Worm (Caenorhabditis elegans) whole organism, young adult: Measurements from ENCODE around the gene ZC204.12.
"Not testable (repeated sequence)": the region's sequence is repeated elsewhere in the genome, so short reads cannot be mapped to it uniquely, and the experiment has no call there.

ENCODE experiments used
- B0336.3 ChIP-seq: fragments of 200-800 bp; sonication (Bioruptor generic); IDR thresholded peaks from 2 replicates; pipeline ENCODE4 v1.3.6; 2022; ENCODE audit warnings: missing genetic modification characterization, missing compliant biosample characterization
- C17E4.6 ChIP-seq: fragments of 200-800 bp; sonication (Bioruptor generic); IDR thresholded peaks from 2 replicates; pipeline ENCODE4 v1.3.6; 2022; ENCODE audit warnings: missing genetic modification reagents, missing genetic modification characterization, missing compliant biosample characterization
- F10E7.11 ChIP-seq: sonication (generic microtip); optimal IDR thresholded peaks from 2 replicates; lab custom pipeline; 2017; ENCODE audit warnings: mild to moderate bottlenecking, missing genetic modification characterization, moderate library complexity, missing compliant biosample characterization
- F22D6.2 ChIP-seq: sonication (generic microtip); optimal IDR thresholded peaks from 2 replicates; lab custom pipeline; 2016; ENCODE audit warnings: mild to moderate bottlenecking, missing genetic modification characterization, missing compliant biosample characterization
- F23B12.7 ChIP-seq: sonication (generic microtip); optimal IDR thresholded peaks from 2 replicates; lab custom pipeline; 2017; ENCODE audit warnings: missing genetic modification characterization, mild to moderate bottlenecking, missing compliant biosample characterization, antibody characterized with exemption, moderate library complexity; ENCODE audit not compliant: insufficient read depth
- F39B2.1 ChIP-seq: fragments of 200-800 bp; sonication (Bioruptor generic); IDR thresholded peaks from 2 replicates; pipeline ENCODE4 v1.3.6; 2022; ENCODE audit warnings: missing genetic modification reagents, missing genetic modification characterization, missing compliant biosample characterization
- F57C9.4 ChIP-seq: sonication (generic microtip); optimal IDR thresholded peaks from 2 replicates; lab custom pipeline; 2017; ENCODE audit warnings: mild to moderate bottlenecking, missing genetic modification characterization, missing compliant biosample characterization
- Y95B8A.8 ChIP-seq: fragments of 200-800 bp; sonication (Bioruptor generic); IDR thresholded peaks from 2 replicates; pipeline ENCODE4 v1.3.6; 2022; ENCODE audit warnings: missing genetic modification reagents, missing genetic modification characterization, missing compliant biosample characterization
- akir-1 ChIP-seq: fragments of 200-800 bp; sonication (Bioruptor generic); optimal IDR thresholded peaks from 2 replicates; lab custom pipeline; 2018; ENCODE audit warnings: mild to moderate bottlenecking, missing genetic modification characterization, moderate library complexity, missing compliant biosample characterization
- aptf-3 ChIP-seq: fragments of 200-800 bp; sonication (Bioruptor generic); IDR thresholded peaks from 2 replicates; pipeline ENCODE4 v1.3.6; 2022; ENCODE audit warnings: missing genetic modification characterization, missing compliant biosample characterization
- cebp-1 ChIP-seq, 2 experiments: fragments of 200-800 bp in 1 of 2; sonication (Bioruptor generic) in 1 of 2; sonication (generic microtip) in 1 of 2; IDR thresholded peaks in 1 of 2; optimal IDR thresholded peaks in 1 of 2; 2 replicates each; pipeline versions ENCODE4 v1.3.6 to Lab custom; 2017 to 2022; ENCODE audit warnings: missing compliant biosample characterization in 2 of 2, missing genetic modification characterization in 2 of 2, mild to moderate bottlenecking in 1 of 2, missing genetic modification reagents in 1 of 2, moderate library complexity in 1 of 2
- egl-44 ChIP-seq: fragments of 200-800 bp; sonication (Bioruptor generic); IDR thresholded peaks from 2 replicates; pipeline ENCODE4 v1.3.6; 2022; ENCODE audit warnings: missing genetic modification reagents, missing genetic modification characterization, missing compliant biosample characterization
- egrh-3 ChIP-seq: fragments of 200-800 bp; sonication (Bioruptor generic); IDR thresholded peaks from 2 replicates; pipeline ENCODE4 v1.3.6; 2022; ENCODE audit warnings: missing genetic modification reagents, missing genetic modification characterization, missing compliant biosample characterization
- hmg-20 ChIP-seq: fragments of 200-800 bp; sonication (Bioruptor generic); IDR thresholded peaks from 2 replicates; pipeline ENCODE4 v1.3.6; 2022; ENCODE audit warnings: missing genetic modification reagents, missing genetic modification characterization, missing compliant biosample characterization
- hsf-1 ChIP-seq: fragments of 200-800 bp; sonication (Bioruptor generic); IDR thresholded peaks from 2 replicates; pipeline ENCODE4 v1.3.6; 2022; ENCODE audit warnings: missing genetic modification reagents, missing genetic modification characterization, missing compliant biosample characterization
- lag-1 ChIP-seq: fragments of 200-800 bp; sonication (Bioruptor generic); IDR thresholded peaks from 2 replicates; pipeline ENCODE4 v1.3.6; 2022; ENCODE audit warnings: missing genetic modification reagents, missing genetic modification characterization, missing compliant biosample characterization
- let-526 ChIP-seq: fragments of 200-800 bp; sonication (Bioruptor generic); IDR thresholded peaks from 2 replicates; pipeline ENCODE4 v1.3.6; 2022; ENCODE audit warnings: missing genetic modification reagents, missing genetic modification characterization, missing compliant biosample characterization
- lin-35 ChIP-seq, 3 experiments: fragments of 150-350 bp in 2 of 3; sonication (generic microtip) in 1 of 3; optimal IDR thresholded peaks; 2 replicates each; lab custom pipeline; 2014 to 2018; ENCODE audit warnings: missing biosample characterization in 3 of 3, missing genetic modification characterization in 3 of 3, missing genetic modification reagents in 3 of 3
- lir-1 ChIP-seq: fragments of 200-800 bp; sonication (Bioruptor generic); conservative IDR thresholded peaks from 2 replicates; pipeline ENCODE4 v1.3.6; 2022; ENCODE audit warnings: missing genetic modification reagents, missing genetic modification characterization, missing compliant biosample characterization
- madf-3 ChIP-seq: fragments of 200-800 bp; sonication (Bioruptor generic); IDR thresholded peaks from 2 replicates; pipeline ENCODE4 v1.3.6; 2022; ENCODE audit warnings: missing genetic modification reagents, missing genetic modification characterization, missing compliant biosample characterization
- mcd-1 ChIP-seq: fragments of 200-800 bp; sonication (Bioruptor generic); IDR thresholded peaks from 2 replicates; pipeline ENCODE4 v1.3.6; 2022; ENCODE audit warnings: missing genetic modification reagents, missing genetic modification characterization, missing compliant biosample characterization
- mes-4 ChIP-seq: sonication (generic microtip); optimal IDR thresholded peaks from 2 replicates; lab custom pipeline; 2016; ENCODE audit warnings: missing genotype, missing genetic modification characterization, missing compliant biosample characterization
- nfya-1 ChIP-seq: sonication (generic microtip); optimal IDR thresholded peaks from 2 replicates; lab custom pipeline; 2017; ENCODE audit warnings: antibody characterized with exemption, missing compliant biosample characterization, missing genetic modification characterization, borderline replicate concordance; ENCODE audit not compliant: insufficient read depth
- nfya-2 ChIP-seq: fragments of 200-800 bp; sonication (Bioruptor generic); IDR thresholded peaks from 2 replicates; pipeline ENCODE4 v1.3.6; 2022; ENCODE audit warnings: missing genetic modification reagents, missing genetic modification characterization, missing compliant biosample characterization
- nhr-80 ChIP-seq: sonication (generic microtip); optimal IDR thresholded peaks from 2 replicates; lab custom pipeline; 2016; ENCODE audit warnings: missing genetic modification characterization, missing compliant biosample characterization
- rcor-1 ChIP-seq: fragments of 200-800 bp; sonication (Bioruptor generic); IDR thresholded peaks from 2 replicates; pipeline ENCODE4 v1.3.6; 2022; ENCODE audit warnings: missing genetic modification reagents, missing genetic modification characterization, missing compliant biosample characterization
- rec-8 ChIP-seq, 2 experiments: sonication (generic microtip); optimal IDR thresholded peaks; 2 replicates each; lab custom pipeline; 2016; ENCODE audit warnings: mild to moderate bottlenecking in 2 of 2, missing genetic modification characterization in 2 of 2, missing genetic modification reagents in 2 of 2, missing genotype in 2 of 2, missing biosample characterization in 1 of 2, missing compliant biosample characterization in 1 of 2, moderate library complexity in 1 of 2
- snpc-1.3 ChIP-seq: sonication (generic microtip); optimal IDR thresholded peaks from 2 replicates; lab custom pipeline; 2017; ENCODE audit warnings: missing genetic modification characterization, mild to moderate bottlenecking, missing compliant biosample characterization, antibody characterized with exemption, moderate library complexity, missing genotype, missing genetic modification reagents; ENCODE audit not compliant: insufficient read depth
- snpc-3.4 ChIP-seq: sonication (generic microtip); optimal IDR thresholded peaks from 2 replicates; lab custom pipeline; 2017; ENCODE audit warnings: missing genetic modification characterization, mild to moderate bottlenecking, missing compliant biosample characterization, antibody characterized with exemption, moderate library complexity, missing genotype, missing genetic modification reagents
- tbx-9 ChIP-seq: sonication (generic microtip); optimal IDR thresholded peaks from 2 replicates; lab custom pipeline; 2016; ENCODE audit warnings: borderline replicate concordance, missing genetic modification characterization, inconsistent platforms, missing compliant biosample characterization
- tlf-1 ChIP-seq: fragments of 200-800 bp; sonication (Bioruptor generic); optimal IDR thresholded peaks from 2 replicates; lab custom pipeline; 2018; ENCODE audit warnings: mild to moderate bottlenecking, missing genetic modification characterization, missing compliant biosample characterization
- unc-62 ChIP-seq: fragments of 150-350 bp; optimal IDR thresholded peaks from 2 replicates; lab custom pipeline; 2014; ENCODE audit warnings: missing biosample characterization, missing genetic modification reagents, missing genetic modification characterization
- xnd-1 ChIP-seq: sonication (generic microtip); optimal IDR thresholded peaks from 2 replicates; lab custom pipeline; 2016; ENCODE audit warnings: missing genotype, missing genetic modification reagents, missing genetic modification characterization, missing compliant biosample characterization
- ztf-26 ChIP-seq: sonication (generic microtip); optimal IDR thresholded peaks from 2 replicates; lab custom pipeline; 2017; ENCODE audit warnings: missing genetic modification characterization, missing compliant biosample characterization

Gene ZC204.12

ce11 chrII:1627783-1628182, 29.3 kb downstream of the ZC204.12 start, which contains the start of gene C08E3.15:
C08E3.15 (minus strand) TSS chrII:1627883.
- TF ChIP-seq xnd-1; mcd-1; hsf-1 (GFP tag; lab: Robert Waterston, UW): not testable (repeated sequence)

- TF ChIP-seq xnd-1 (no peak), snpc-1.3 (tag; lab: Kevin White, UChicago) (no peak), nfya-1 (tag; lab: Kevin White, UChicago) (no peak), F23B12.7 (tag; lab: Kevin White, UChicago) (no peak), rec-8 (tag; optimal IDR thresholded peaks at IDR 0.05; lab: Kevin White, UChicago) (no peak), lin-35 (GFP tag; optimal IDR thresholded peaks at IDR 0.05; lab: Kevin White, UChicago) (no peak), akir-1 (GFP tag; lab: Kevin White, UChicago) (no peak), B0336.3 (no peak), nfya-2 (GFP tag; lab: Robert Waterston, UW) (no peak), hmg-20 (GFP tag; lab: Robert Waterston, UW) (no peak), mes-4 (no peak), cebp-1 (GFP tag; IDR thresholded peaks at IDR 0.05; lab: Robert Waterston, UW) (no peak), cebp-1 (tag; optimal IDR thresholded peaks at IDR 0.05; lab: Kevin White, UChicago) (no peak), lir-1 (GFP tag; lab: Robert Waterston, UW) (no peak), snpc-3.4 (tag; lab: Kevin White, UChicago) (no peak), rcor-1 (no peak), aptf-3 (GFP tag; lab: Robert Waterston, UW) (no peak), lag-1 (GFP tag; lab: Robert Waterston, UW) (no peak), tlf-1 (GFP tag; lab: Kevin White, UChicago) (no peak), C17E4.6 (GFP tag; lab: Robert Waterston, UW) (no peak), F10E7.11 (no peak)
Measured at ce11 chrII:1625666-1626065, 31.4 kb downstream of the ZC204.12 start, which contains the start of gene C08E3.14. C08E3.14 (plus strand) TSS chrII:1625966.

ce11 chrII:1624572-1624971, 32.5 kb downstream of the ZC204.12 start, which contains the start of gene fbxa-160:
fbxa-160 (minus strand) TSS chrII:1624672.
- TF ChIP-seq F39B2.1 (GFP tag; lab: Robert Waterston, UW) (no peak), egl-44 (GFP tag; lab: Robert Waterston, UW) (no peak), tlf-1 (GFP tag; lab: Kevin White, UChicago) (no peak)

ce11 chrII:1621795-1622194, 35.3 kb downstream of the ZC204.12 start:
- TF ChIP-seq F57C9.4 (tag; lab: Kevin White, UChicago) (no peak), nhr-80 (tag; lab: Kevin White, UChicago) (peak; percentile 5), xnd-1 (no peak)

ce11 chrII:1621180-1621579, 35.9 kb downstream of the ZC204.12 start, which contains the start of gene fbxa-158:
fbxa-158 (minus strand) TSS chrII:1621280.
- TF ChIP-seq madf-3 (GFP tag; lab: Robert Waterston, UW) = no peak

- no peak for TF ChIP-seq ztf-26
- TF ChIP-seq let-526 (GFP tag; lab: Robert Waterston, UW) = no peak
- TF ChIP-seq Y95B8A.8 (GFP tag; lab: Robert Waterston, UW) = no peak
- no peak for TF ChIP-seq unc-62 (GFP tag; lab: Kevin White, UChicago)
- no peak for TF ChIP-seq egrh-3 (GFP tag; lab: Robert Waterston, UW)
- TF ChIP-seq tbx-9 (tag; lab: Kevin White, UChicago) = no peak
- no peak for TF ChIP-seq F22D6.2 (tag; lab: Kevin White, UChicago)
Measured at ce11 chrII:1618948-1619347, 38.2 kb downstream of the ZC204.12 start, which contains the start of gene fbxa-166. fbxa-166 (minus strand) TSS chrII:1619048.
